Worm (Caenorhabditis elegans): Measurements from ENCODE around the gene glb-5.

- TF ChIP-seq tab-1 (GFP tag; IDR thresholded peaks at IDR 0.05) (no peak), med-1 (GFP tag; optimal IDR thresholded peaks at IDR 0.05; ENCODE audit: insufficient read depth) (no peak), klf-2 (GFP tag; conservative IDR thresholded peaks at IDR 0.05) (no peak), flt-1 (GFP tag; IDR thresholded peaks at IDR 0.05) (no peak), ztf-29 (GFP tag; IDR thresholded peaks at IDR 0.05) (no peak), ztf-23 (GFP tag; IDR thresholded peaks at IDR 0.05) (no peak), T22C8.4 (GFP tag; IDR thresholded peaks at IDR 0.05) (no peak)
These were observed 47.0 kb upstream of the glb-5 start for ce11 chrV:5511720-5512119.

Measured in whole organism, midembryonic.